Worm (Caenorhabditis elegans) whole organism, young adult: ENCODE data around the gene srbc-65.
A peak's percentile ranks its signal among the peaks of the same experiment; 100 is the strongest.

Experiments
- B0035.1 ChIP-seq: sonication (generic microtip); optimal IDR thresholded peaks from 2 replicates; lab custom pipeline; 2016; ENCODE audit warnings: missing genetic modification characterization, mild to moderate bottlenecking, missing compliant biosample characterization, missing genotype, missing genetic modification reagents
- F23B12.7 ChIP-seq: sonication (generic microtip); optimal IDR thresholded peaks from 2 replicates; lab custom pipeline; 2017; ENCODE audit warnings: missing genetic modification characterization, mild to moderate bottlenecking, missing compliant biosample characterization, antibody characterized with exemption, moderate library complexity; ENCODE audit not compliant: insufficient read depth
- K12H6.12 ChIP-seq: fragments of 200-800 bp; sonication (Bioruptor generic); optimal IDR thresholded peaks from 2 replicates; lab custom pipeline; 2018; ENCODE audit warnings: mild to moderate bottlenecking, missing genetic modification characterization, missing compliant biosample characterization
- Y67H2A.10 ChIP-seq: fragments of 200-800 bp; sonication (Bioruptor generic); conservative IDR thresholded peaks from 2 replicates; pipeline ENCODE4 v1.3.6; 2022; ENCODE audit warnings: missing genetic modification reagents, missing genetic modification characterization, missing compliant biosample characterization
- Y79H2A.3 ChIP-seq: fragments of 200-800 bp; sonication (Bioruptor generic); conservative IDR thresholded peaks from 2 replicates; pipeline ENCODE4 v1.3.6; 2022; ENCODE audit warnings: missing genetic modification reagents, missing genetic modification characterization, missing compliant biosample characterization
- ama-1 ChIP-seq, 3 experiments: fragments of 150-350 bp in 1 of 3; sonication (generic microtip) in 2 of 3; optimal IDR thresholded peaks; 2 replicates each; lab custom pipeline; 2014 to 2018; ENCODE audit warnings: missing biosample characterization in 2 of 3, missing genetic modification characterization in 2 of 3, missing genetic modification reagents in 2 of 3
- aptf-2 ChIP-seq: fragments of 200-800 bp; sonication (Bioruptor generic); conservative IDR thresholded peaks from 2 replicates; pipeline ENCODE4 v1.3.6; 2022; ENCODE audit warnings: missing genetic modification reagents, missing genetic modification characterization, missing compliant biosample characterization
- athp-1 ChIP-seq: sonication (generic microtip); optimal IDR thresholded peaks from 2 replicates; lab custom pipeline; 2017; ENCODE audit warnings: mild to moderate bottlenecking, missing genetic modification characterization, missing compliant biosample characterization
- cebp-1 ChIP-seq, 2 experiments: fragments of 200-800 bp in 1 of 2; sonication (Bioruptor generic) in 1 of 2; sonication (generic microtip) in 1 of 2; IDR thresholded peaks in 1 of 2; optimal IDR thresholded peaks in 1 of 2; 2 replicates each; pipeline versions ENCODE4 v1.3.6 to Lab custom; 2017 to 2022; ENCODE audit warnings: missing compliant biosample characterization in 2 of 2, missing genetic modification characterization in 2 of 2, mild to moderate bottlenecking in 1 of 2, missing genetic modification reagents in 1 of 2, moderate library complexity in 1 of 2
- cebp-2 ChIP-seq: fragments of 200-800 bp; sonication (Bioruptor generic); IDR thresholded peaks from 2 replicates; pipeline ENCODE4 v1.3.6; 2022; ENCODE audit warnings: missing genetic modification characterization, missing compliant biosample characterization
- ceh-100 ChIP-seq: fragments of 200-800 bp; sonication (Bioruptor generic); IDR thresholded peaks from 2 replicates; pipeline ENCODE4 v1.3.6; 2022; ENCODE audit warnings: missing genetic modification reagents, missing genetic modification characterization, missing compliant biosample characterization
- ceh-91 ChIP-seq: fragments of 200-800 bp; sonication (Bioruptor generic); IDR thresholded peaks from 2 replicates; pipeline ENCODE4 v1.3.6; 2022; ENCODE audit warnings: missing genetic modification reagents, missing genetic modification characterization, missing compliant biosample characterization
- chd-7 ChIP-seq: sonication (generic microtip); optimal IDR thresholded peaks from 2 replicates; lab custom pipeline; 2016; ENCODE audit warnings: mild to moderate bottlenecking, missing genetic modification characterization, moderate library complexity, missing compliant biosample characterization
- dox-1 ChIP-seq: fragments of 200-800 bp; sonication (Bioruptor generic); IDR thresholded peaks from 2 replicates; pipeline ENCODE4 v1.3.6; 2022; ENCODE audit warnings: missing genetic modification reagents, missing genetic modification characterization, missing compliant biosample characterization
- dpff-1 ChIP-seq: sonication (generic microtip); optimal IDR thresholded peaks from 2 replicates; lab custom pipeline; 2017; ENCODE audit warnings: mild to moderate bottlenecking, missing genetic modification characterization, missing compliant biosample characterization
- egl-44 ChIP-seq: fragments of 200-800 bp; sonication (Bioruptor generic); IDR thresholded peaks from 2 replicates; pipeline ENCODE4 v1.3.6; 2022; ENCODE audit warnings: missing genetic modification reagents, missing genetic modification characterization, missing compliant biosample characterization
- egrh-3 ChIP-seq: fragments of 200-800 bp; sonication (Bioruptor generic); IDR thresholded peaks from 2 replicates; pipeline ENCODE4 v1.3.6; 2022; ENCODE audit warnings: missing genetic modification reagents, missing genetic modification characterization, missing compliant biosample characterization
- ekl-4 ChIP-seq: fragments of 200-800 bp; sonication (Bioruptor generic); IDR thresholded peaks from 2 replicates; pipeline ENCODE4 v1.3.6; 2022; ENCODE audit warnings: missing genetic modification reagents, missing genetic modification characterization, missing compliant biosample characterization
- gei-17 ChIP-seq: fragments of 200-800 bp; sonication (Bioruptor generic); optimal IDR thresholded peaks from 2 replicates; lab custom pipeline; 2018; ENCODE audit warnings: mild to moderate bottlenecking, missing genetic modification characterization, missing compliant biosample characterization
- hlh-12 ChIP-seq: sonication (generic microtip); optimal IDR thresholded peaks from 2 replicates; lab custom pipeline; 2016; ENCODE audit warnings: missing genetic modification characterization, missing compliant biosample characterization
- hmg-20 ChIP-seq: fragments of 200-800 bp; sonication (Bioruptor generic); IDR thresholded peaks from 2 replicates; pipeline ENCODE4 v1.3.6; 2022; ENCODE audit warnings: missing genetic modification reagents, missing genetic modification characterization, missing compliant biosample characterization
- hsf-1 ChIP-seq: fragments of 200-800 bp; sonication (Bioruptor generic); IDR thresholded peaks from 2 replicates; pipeline ENCODE4 v1.3.6; 2022; ENCODE audit warnings: missing genetic modification reagents, missing genetic modification characterization, missing compliant biosample characterization
- let-607 ChIP-seq, 2 experiments: fragments of 200-800 bp in 1 of 2; sonication (Bioruptor generic) in 1 of 2; sonication (generic microtip) in 1 of 2; optimal IDR thresholded peaks; 2 replicates each; lab custom pipeline; 2016 to 2018; ENCODE audit warnings: mild to moderate bottlenecking in 2 of 2, missing compliant biosample characterization in 2 of 2, missing genetic modification characterization in 2 of 2, moderate library complexity in 2 of 2, missing genotype in 1 of 2
- lin-35 ChIP-seq, 3 experiments: fragments of 150-350 bp in 2 of 3; sonication (generic microtip) in 1 of 3; optimal IDR thresholded peaks; 2 replicates each; lab custom pipeline; 2014 to 2018; ENCODE audit warnings: missing biosample characterization in 3 of 3, missing genetic modification characterization in 3 of 3, missing genetic modification reagents in 3 of 3
- lin-54 ChIP-seq: fragments of 200-800 bp; sonication (Bioruptor generic); optimal IDR thresholded peaks from 2 replicates; lab custom pipeline; 2018; ENCODE audit warnings: mild to moderate bottlenecking, missing genetic modification characterization, missing compliant biosample characterization
- madf-6 ChIP-seq: fragments of 200-800 bp; sonication (Bioruptor generic); IDR thresholded peaks from 2 replicates; pipeline ENCODE4 v1.3.6; 2022; ENCODE audit warnings: missing genetic modification reagents, missing genetic modification characterization, missing compliant biosample characterization
- mel-28 ChIP-seq: sonication (generic microtip); optimal IDR thresholded peaks from 2 replicates; lab custom pipeline; 2016; ENCODE audit warnings: borderline replicate concordance, mild to moderate bottlenecking, missing genetic modification characterization, missing compliant biosample characterization
- nfya-2 ChIP-seq: fragments of 200-800 bp; sonication (Bioruptor generic); IDR thresholded peaks from 2 replicates; pipeline ENCODE4 v1.3.6; 2022; ENCODE audit warnings: missing genetic modification reagents, missing genetic modification characterization, missing compliant biosample characterization
- nhr-120 ChIP-seq: fragments of 200-800 bp; sonication (Bioruptor generic); IDR thresholded peaks from 2 replicates; pipeline ENCODE4 v1.3.6; 2022; ENCODE audit warnings: missing genetic modification characterization, missing compliant biosample characterization
- nhr-80 ChIP-seq: sonication (generic microtip); optimal IDR thresholded peaks from 2 replicates; lab custom pipeline; 2016; ENCODE audit warnings: missing genetic modification characterization, missing compliant biosample characterization
- snpc-1.1 ChIP-seq: sonication (generic microtip); optimal IDR thresholded peaks from 2 replicates; lab custom pipeline; 2017; ENCODE audit warnings: missing genetic modification characterization, mild to moderate bottlenecking, missing compliant biosample characterization, antibody characterized with exemption, moderate library complexity, missing genotype, missing genetic modification reagents; ENCODE audit not compliant: insufficient read depth
- snpc-4 ChIP-seq, 5 experiments: fragments of 150-350 bp in 1 of 5; sonication (generic microtip) in 4 of 5; optimal IDR thresholded peaks; 2 replicates each; lab custom pipeline; 2014 to 2018; ENCODE audit warnings: missing genetic modification characterization in 5 of 5, missing biosample characterization in 3 of 5, antibody characterized with exemption in 2 of 5, mild to moderate bottlenecking in 2 of 5, missing compliant biosample characterization in 2 of 5, missing genotype in 2 of 5, moderate library complexity in 2 of 5, missing genetic modification reagents in 1 of 5
- sptf-2 ChIP-seq: fragments of 200-800 bp; sonication (Bioruptor generic); optimal IDR thresholded peaks from 2 replicates; lab custom pipeline; 2018; ENCODE audit warnings: mild to moderate bottlenecking, missing genetic modification characterization, missing compliant biosample characterization
- tlf-1 ChIP-seq: fragments of 200-800 bp; sonication (Bioruptor generic); optimal IDR thresholded peaks from 2 replicates; lab custom pipeline; 2018; ENCODE audit warnings: mild to moderate bottlenecking, missing genetic modification characterization, missing compliant biosample characterization
- unc-130 ChIP-seq: sonication (generic microtip); optimal IDR thresholded peaks from 2 replicates; lab custom pipeline; 2016; ENCODE audit warnings: missing genetic modification reagents, missing genetic modification characterization, missing compliant biosample characterization
- ztf-25 ChIP-seq: fragments of 200-800 bp; sonication (Bioruptor generic); IDR thresholded peaks from 2 replicates; pipeline ENCODE4 v1.3.6; 2022; ENCODE audit warnings: missing genetic modification reagents, missing genetic modification characterization, missing compliant biosample characterization
- ztf-26 ChIP-seq: sonication (generic microtip); optimal IDR thresholded peaks from 2 replicates; lab custom pipeline; 2017; ENCODE audit warnings: missing genetic modification characterization, missing compliant biosample characterization

srbc-65 gene

ce11 chrV:16581061-16581460, 30.3 kb downstream of the srbc-65 start:
- TF ChIP-seq gei-17 (GFP tag; lab: Kevin White, UChicago) (no peak), lin-54 (GFP tag; lab: Kevin White, UChicago) (no peak), K12H6.12 (tag; lab: Kevin White, UChicago) (no peak), cebp-1 (GFP tag; IDR thresholded peaks at IDR 0.05; lab: Robert Waterston, UW) (no peak), cebp-1 (tag; optimal IDR thresholded peaks at IDR 0.05; lab: Kevin White, UChicago) (no peak), egrh-3 (GFP tag; lab: Robert Waterston, UW) (no peak), ekl-4 (GFP tag; lab: Robert Waterston, UW) (no peak), sptf-2 (no peak), F23B12.7 (no peak), dox-1 (GFP tag; lab: Robert Waterston, UW) (no peak), B0035.1 (tag; lab: Kevin White, UChicago) (no peak), ztf-25 (no peak)
- TF ChIP-seq, all 124 proteins: peak for 0

- TF ChIP-seq mel-28 (tag; lab: Kevin White, UChicago): no peak
- no peak for TF ChIP-seq dpff-1
- TF ChIP-seq lin-54 (GFP tag; lab: Kevin White, UChicago): no peak
Measured at ce11 chrV:16582973-16583372, 32.2 kb downstream of the srbc-65 start, which contains the start of gene str-150. str-150 (plus strand) TSS chrV:16583273.

ce11 chrV:16588428-16588827, 37.6 kb downstream of the srbc-65 start, which contains the start of gene srw-73:
srw-73 (minus strand) TSS chrV:16588528.
- TF ChIP-seq let-607 (tag; optimal IDR thresholded peaks at IDR 0.05; lab: Kevin White, UChicago): no peak
- no peak for TF ChIP-seq snpc-1.1 (tag; lab: Kevin White, UChicago)

- TF ChIP-seq madf-6 (GFP tag; lab: Robert Waterston, UW): no peak
- TF ChIP-seq nhr-80 (tag; lab: Kevin White, UChicago): no peak
- TF ChIP-seq hlh-12 (tag; lab: Kevin White, UChicago): no peak
- no peak for TF ChIP-seq tlf-1 (GFP tag; lab: Kevin White, UChicago)
- no peak for TF ChIP-seq athp-1 (tag; lab: Kevin White, UChicago)
- no peak for TF ChIP-seq ztf-26
- no peak for TF ChIP-seq ceh-91 (GFP tag; lab: Robert Waterston, UW)
- TF ChIP-seq snpc-4 (GFP tag; optimal IDR thresholded peaks at IDR 0.05; lab: Kevin White, UChicago): no peak
- peak in 2 of 4 experiments; percentile 31 to 58 for TF ChIP-seq snpc-4 (tag; optimal IDR thresholded peaks at IDR 0.05; lab: Kevin White, UChicago)
- TF ChIP-seq egrh-3 (GFP tag; lab: Robert Waterston, UW): no peak
Measured at ce11 chrV:16589488-16589887, 38.7 kb downstream of the srbc-65 start.

- peak in 1 of 3 experiments; percentile 46 for TF ChIP-seq lin-35 (GFP tag; optimal IDR thresholded peaks at IDR 0.05; lab: Kevin White, UChicago)
- peak; percentile 90 for TF ChIP-seq ztf-25
- peak; percentile 13 for TF ChIP-seq mel-28 (tag; lab: Kevin White, UChicago)
- peak; percentile 87; the same call in 1 of the 2 replicates for TF ChIP-seq cebp-2 (GFP tag; lab: Robert Waterston, UW)
- peak; percentile 60; the same call in 1 of the 2 replicates for TF ChIP-seq Y67H2A.10 (GFP tag; lab: Robert Waterston, UW)
- peak; percentile 79 for TF ChIP-seq ama-1 (optimal IDR thresholded peaks at IDR 0.05; lab: Kevin White, UChicago)
- peak in 1 of 2 experiments; percentile 54 for TF ChIP-seq ama-1 (GFP tag; optimal IDR thresholded peaks at IDR 0.05; lab: Kevin White, UChicago)
- peak; percentile 61; the same call in 1 of the 2 replicates for TF ChIP-seq hsf-1
- TF ChIP-seq chd-7: peak; percentile 93
- TF ChIP-seq ceh-100 (GFP tag; lab: Robert Waterston, UW): peak; percentile 75
- no peak for TF ChIP-seq nfya-2
- 0 out of 2 replicates have a peak, but pooled peaks have one; percentile 76 for TF ChIP-seq nhr-120 (GFP tag; lab: Robert Waterston, UW)
- TF ChIP-seq unc-130 (GFP tag; lab: Kevin White, UChicago): peak; percentile 68
- peak; percentile 35; the same call in 1 of the 2 replicates for TF ChIP-seq hmg-20 (GFP tag; lab: Robert Waterston, UW)
- TF ChIP-seq egl-44 (GFP tag; lab: Robert Waterston, UW): peak; percentile 92
- peak; percentile 88 for TF ChIP-seq nhr-80 (tag; lab: Kevin White, UChicago)
- TF ChIP-seq Y79H2A.3 (GFP tag; lab: Robert Waterston, UW): no peak
- TF ChIP-seq aptf-2: no peak
- peak; percentile 70 for TF ChIP-seq tlf-1 (GFP tag; lab: Kevin White, UChicago)
Measured at ce11 chrV:16591992-16592798, 41.4 kb downstream of the srbc-65 start, which contains the start of gene srh-269. srh-269 (minus strand) TSS chrV:16592042.
